Fruit fly (Drosophila melanogaster) whole organism, prepupa: ENCODE measurements around the gene Rcd7.

ENCODE experiments used
- CG10669 ChIP-seq: fragments of 200-800 bp; sonication (Bioruptor generic); optimal IDR thresholded peaks from 3 replicates; lab custom pipeline; 2018; ENCODE audit warnings: missing biosample characterization, mild to moderate bottlenecking, missing genetic modification characterization, moderate library complexity
- CG11294 ChIP-seq: fragments of 200-800 bp; sonication (Bioruptor generic); IDR thresholded peaks from 2 replicates; pipeline ENCODE4 v1.3.6; 2022; ENCODE audit warnings: missing biosample characterization, missing genetic modification characterization
- CG11902 ChIP-seq: fragments of 200-800 bp; sonication (Bioruptor generic); optimal IDR thresholded peaks from 3 replicates; lab custom pipeline; 2016; ENCODE audit warnings: missing biosample characterization, missing genetic modification characterization
- CG15336 ChIP-seq: fragments of 200-800 bp; sonication (Bioruptor generic); IDR thresholded peaks from 2 replicates; pipeline ENCODE4 v1.3.6; 2022; ENCODE audit warnings: missing biosample characterization, missing genetic modification characterization
- CG31627 ChIP-seq: fragments of 200-800 bp; sonication (Bioruptor generic); optimal IDR thresholded peaks from 3 replicates; lab custom pipeline; 2016; ENCODE audit warnings: missing biosample characterization, missing genetic modification characterization
- CG32006 ChIP-seq: fragments of 200-800 bp; sonication (Bioruptor generic); optimal IDR thresholded peaks from 3 replicates; lab custom pipeline; 2017; ENCODE audit warnings: missing biosample characterization, mild to moderate bottlenecking, missing genetic modification characterization
- CG34406 ChIP-seq: fragments of 200-800 bp; sonication (Bioruptor generic); optimal IDR thresholded peaks from 3 replicates; lab custom pipeline; 2016; ENCODE audit warnings: missing biosample characterization, missing genetic modification characterization
- CG4318 ChIP-seq: fragments of 200-800 bp; sonication (Bioruptor generic); optimal IDR thresholded peaks from 3 replicates; lab custom pipeline; 2017; ENCODE audit warnings: missing biosample characterization, mild to moderate bottlenecking, missing genetic modification characterization
- CG6163 ChIP-seq: fragments of 200-800 bp; sonication (Bioruptor generic); IDR thresholded peaks from 3 replicates; pipeline ENCODE4 v1.3.6; 2022; ENCODE audit warnings: missing biosample characterization, missing genetic modification characterization
- CG6276 ChIP-seq: fragments of 200-800 bp; sonication (Bioruptor generic); optimal IDR thresholded peaks from 2 replicates; lab custom pipeline; 2017; ENCODE audit warnings: missing biosample characterization, mild to moderate bottlenecking, missing genetic modification characterization
- CG6808 ChIP-seq: fragments of 200-800 bp; sonication (Bioruptor generic); optimal IDR thresholded peaks from 3 replicates; lab custom pipeline; 2017; ENCODE audit warnings: missing biosample characterization, missing genetic modification characterization, mild to moderate bottlenecking, moderate library complexity, missing genetic modification reagents
- CG6854 ChIP-seq: fragments of 200-800 bp; sonication (Bioruptor generic); optimal IDR thresholded peaks from 2 replicates; lab custom pipeline; 2017; ENCODE audit warnings: missing biosample characterization, mild to moderate bottlenecking, missing genetic modification characterization
- CG7368 ChIP-seq: fragments of 200-800 bp; sonication (Bioruptor generic); optimal IDR thresholded peaks from 3 replicates; lab custom pipeline; 2016; ENCODE audit warnings: missing biosample characterization, missing genetic modification characterization
- CG8632 ChIP-seq: fragments of 200-800 bp; sonication (Bioruptor generic); optimal IDR thresholded peaks from 3 replicates; lab custom pipeline; 2016; ENCODE audit warnings: missing biosample characterization, missing genetic modification characterization
- Eip75B ChIP-seq: fragments of 200-800 bp; sonication (Bioruptor generic); optimal IDR thresholded peaks from 3 replicates; lab custom pipeline; 2016; ENCODE audit warnings: missing biosample characterization, missing genetic modification characterization
- Eip78C ChIP-seq: fragments of 200-800 bp; sonication (Bioruptor generic); peaks from one replicate; lab custom pipeline; 2016; ENCODE audit warnings: missing biosample characterization, missing genetic modification characterization
- Eip93F ChIP-seq: fragments of 200-800 bp; sonication (Bioruptor generic); optimal IDR thresholded peaks from 2 replicates; lab custom pipeline; 2016; ENCODE audit warnings: missing biosample characterization, mild to moderate bottlenecking, missing genetic modification characterization
- Ets21C ChIP-seq: fragments of 200-800 bp; sonication (Bioruptor generic); optimal IDR thresholded peaks from 3 replicates; lab custom pipeline; 2016; ENCODE audit warnings: missing biosample characterization, missing genetic modification characterization
- Gug ChIP-seq: fragments of 200-800 bp; sonication (Bioruptor generic); IDR thresholded peaks from 2 replicates; pipeline ENCODE4 v1.3.6; 2022; ENCODE audit warnings: missing biosample characterization, missing genetic modification characterization
- Hr38 ChIP-seq: sonication (Bioruptor generic); optimal IDR thresholded peaks from 2 replicates; lab custom pipeline; 2016; ENCODE audit warnings: missing biosample characterization, missing genetic modification characterization
- Hr39 ChIP-seq: fragments of 200-800 bp; sonication (Bioruptor generic); optimal IDR thresholded peaks from 2 replicates; lab custom pipeline; 2016; ENCODE audit warnings: missing biosample characterization, missing genetic modification characterization
- Hr4 ChIP-seq: fragments of 200-800 bp; sonication (Bioruptor generic); optimal IDR thresholded peaks from 3 replicates; lab custom pipeline; 2016; ENCODE audit warnings: missing biosample characterization, missing genetic modification characterization
- Lpt ChIP-seq: fragments of 200-800 bp; sonication (Bioruptor generic); optimal IDR thresholded peaks from 3 replicates; lab custom pipeline; 2016; ENCODE audit warnings: missing biosample characterization, missing genetic modification characterization
- Met ChIP-seq: fragments of 200-800 bp; sonication (Bioruptor generic); optimal IDR thresholded peaks from 3 replicates; lab custom pipeline; 2016; ENCODE audit warnings: missing biosample characterization, missing genetic modification characterization
- Sox102F ChIP-seq: fragments of 200-800 bp; sonication (Bioruptor generic); optimal IDR thresholded peaks from 2 replicates; lab custom pipeline; 2016; ENCODE audit warnings: missing biosample characterization, mild to moderate bottlenecking, missing genetic modification characterization
- Sox14 ChIP-seq: fragments of 200-800 bp; sonication (Bioruptor generic); optimal IDR thresholded peaks from 3 replicates; lab custom pipeline; 2016; ENCODE audit warnings: missing biosample characterization, missing genetic modification characterization
- Sox15 ChIP-seq: fragments of 200-800 bp; sonication (Bioruptor generic); optimal IDR thresholded peaks from 3 replicates; lab custom pipeline; 2016; ENCODE audit warnings: missing biosample characterization, missing genetic modification characterization
- achi ChIP-seq: fragments of 200-800 bp; sonication (Bioruptor generic); optimal IDR thresholded peaks from 3 replicates; lab custom pipeline; 2016; ENCODE audit warnings: missing biosample characterization, missing genetic modification characterization
- cyc ChIP-seq: fragments of 200-800 bp; sonication (Bioruptor generic); optimal IDR thresholded peaks from 3 replicates; lab custom pipeline; 2016; ENCODE audit warnings: missing biosample characterization, missing genetic modification characterization
- dsx ChIP-seq: fragments of 200-800 bp; optimal IDR thresholded peaks from 3 replicates; lab custom pipeline; 2019; ENCODE audit warnings: missing biosample characterization, mild to moderate bottlenecking, missing genetic modification characterization, moderate library complexity; ENCODE audit not compliant: poor library complexity, severe bottlenecking
- eg ChIP-seq: fragments of 200-800 bp; sonication (Bioruptor generic); IDR thresholded peaks from 3 replicates; pipeline ENCODE4 v1.3.6; 2022; ENCODE audit warnings: missing biosample characterization, missing genetic modification characterization
- esn ChIP-seq: fragments of 200-800 bp; sonication (Bioruptor generic); optimal IDR thresholded peaks from 2 replicates; lab custom pipeline; 2016; ENCODE audit warnings: missing biosample characterization, mild to moderate bottlenecking, missing genetic modification characterization, moderate library complexity
- fd85E ChIP-seq: fragments of 200-800 bp; sonication (Bioruptor generic); optimal IDR thresholded peaks from 3 replicates; lab custom pipeline; 2016; ENCODE audit warnings: missing biosample characterization, missing genetic modification characterization
- lz ChIP-seq: fragments of 200-800 bp; sonication (Bioruptor generic); optimal IDR thresholded peaks from 3 replicates; lab custom pipeline; 2016; ENCODE audit warnings: missing biosample characterization, missing genetic modification characterization
- net ChIP-seq: fragments of 200-800 bp; sonication (Bioruptor generic); optimal IDR thresholded peaks from 3 replicates; lab custom pipeline; 2016; ENCODE audit warnings: missing biosample characterization, missing genetic modification characterization
- spab ChIP-seq: fragments of 200-800 bp; sonication (Bioruptor generic); optimal IDR thresholded peaks from 2 replicates; lab custom pipeline; 2017; ENCODE audit warnings: missing biosample characterization, mild to moderate bottlenecking, missing genetic modification characterization, missing genetic modification reagents
- svp ChIP-seq: fragments of 200-800 bp; sonication (Bioruptor generic); peaks from one replicate; lab custom pipeline; 2016; ENCODE audit warnings: missing biosample characterization, missing genetic modification characterization
- vri ChIP-seq: fragments of 200-800 bp; sonication (Bioruptor generic); optimal IDR thresholded peaks from 3 replicates; lab custom pipeline; 2016; ENCODE audit warnings: missing biosample characterization, mild to moderate bottlenecking, missing genetic modification characterization

Gene Rcd7

DNA sequence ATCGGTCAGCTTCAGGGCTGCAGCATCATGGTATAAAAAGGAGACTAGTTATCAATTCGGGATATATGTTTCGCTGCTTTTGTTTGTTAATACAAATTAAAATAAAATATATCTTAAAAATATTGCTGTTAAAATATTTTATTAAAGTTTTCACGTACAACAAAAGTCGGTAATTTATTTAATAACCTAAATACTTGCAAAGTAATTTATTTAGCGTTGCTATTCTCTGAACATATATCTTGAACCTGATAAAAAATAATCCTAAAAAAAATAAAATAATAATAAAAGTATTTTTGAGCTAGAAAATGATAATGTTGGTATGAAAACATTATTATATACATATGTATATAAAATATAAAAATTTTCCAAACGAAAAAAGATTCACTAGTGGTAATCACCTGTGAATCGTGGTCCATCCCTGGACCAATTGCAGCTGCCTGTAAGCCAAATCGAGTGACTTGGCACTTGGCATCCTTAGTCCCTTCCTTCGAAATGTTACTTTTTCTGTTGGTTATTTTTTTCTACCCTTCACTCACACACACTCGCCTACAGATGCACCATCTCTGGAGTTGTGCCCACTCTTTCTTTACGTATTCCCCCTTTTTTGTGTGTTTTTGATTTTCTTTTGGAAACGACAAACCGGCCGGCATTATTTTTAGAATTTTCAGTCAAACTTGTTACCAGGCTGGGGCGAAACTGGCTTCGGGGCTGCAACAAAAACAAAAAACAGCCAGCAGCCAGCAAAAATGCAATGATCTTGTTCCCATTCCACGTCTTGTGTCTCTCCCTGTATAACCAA lies 12.5 kb downstream of the Rcd7 start (continued):
- TF ChIP-seq vri (no peak), CG7368 (GFP tag; lab: Kevin White, UChicago) (no peak), Hr4 (peak; percentile 6), eg (GFP tag; lab: Robert Waterston, UW) (no peak), Sox14 (no peak), svp (GFP tag; lab: Kevin White, UChicago) (peak; percentile 74), Gug (GFP tag; lab: Robert Waterston, UW) (no peak), CG6163 (GFP tag; lab: Robert Waterston, UW) (peak; percentile 49; the same call in 1 of the 3 replicates), net (GFP tag; lab: Kevin White, UChicago) (peak; percentile 24), CG34406 (GFP tag; lab: Kevin White, UChicago) (peak; percentile 77), achi (GFP tag; lab: Kevin White, UChicago) (peak; percentile 66), Sox102F (GFP tag; lab: Kevin White, UChicago) (no peak), CG10669 (peak; percentile 48), Eip78C (GFP tag; lab: Kevin White, UChicago) (peak; percentile 51), CG15336 (GFP tag; lab: Robert Waterston, UW) (0 out of 2 replicates have a peak, but pooled peaks have one; percentile 16), CG4318 (peak; percentile 60), Met (GFP tag; lab: Kevin White, UChicago) (peak; percentile 32), CG11902 (peak; percentile 19), Hr39 (GFP tag; lab: Kevin White, UChicago) (peak; percentile 8), CG11294 (GFP tag; lab: Robert Waterston, UW) (no peak), Eip75B (GFP tag; lab: Kevin White, UChicago) (peak; percentile 0), fd85E (no peak), CG6276 (peak; percentile 33), esn (peak; percentile 69), CG31627 (GFP tag; lab: Kevin White, UChicago) (peak; percentile 3), CG6808 (GFP tag; lab: Kevin White, UChicago) (peak; percentile 63), Ets21C (no peak), lz (GFP tag; lab: Kevin White, UChicago) (peak; percentile 28), cyc (GFP tag; lab: Kevin White, UChicago) (peak; percentile 23), Eip93F (GFP tag; lab: Kevin White, UChicago) (no peak), Sox15 (GFP tag; lab: Kevin White, UChicago) (peak; percentile 49), Hr38 (no peak), CG32006 (GFP tag; lab: Kevin White, UChicago) (peak; percentile 80)

dm6 chr3L:19557996-19558375 lies 13.1 kb downstream of the Rcd7 start:
- no peak for TF ChIP-seq Ets21C
- no peak for TF ChIP-seq CG6854 (GFP tag; lab: Kevin White, UChicago)
- TF ChIP-seq CG7368 (GFP tag; lab: Kevin White, UChicago), result no peak
- no peak for TF ChIP-seq spab
- peak; percentile 70 for TF ChIP-seq Eip78C (GFP tag; lab: Kevin White, UChicago)
- TF ChIP-seq CG6808 (GFP tag; lab: Kevin White, UChicago), result peak; percentile 40
- peak; percentile 85 for TF ChIP-seq dsx (GFP tag; lab: Kevin White, UChicago)
- TF ChIP-seq Lpt, result no peak
- peak; percentile 34 for TF ChIP-seq svp (GFP tag; lab: Kevin White, UChicago)
- TF ChIP-seq CG8632, result no peak

DNA sequence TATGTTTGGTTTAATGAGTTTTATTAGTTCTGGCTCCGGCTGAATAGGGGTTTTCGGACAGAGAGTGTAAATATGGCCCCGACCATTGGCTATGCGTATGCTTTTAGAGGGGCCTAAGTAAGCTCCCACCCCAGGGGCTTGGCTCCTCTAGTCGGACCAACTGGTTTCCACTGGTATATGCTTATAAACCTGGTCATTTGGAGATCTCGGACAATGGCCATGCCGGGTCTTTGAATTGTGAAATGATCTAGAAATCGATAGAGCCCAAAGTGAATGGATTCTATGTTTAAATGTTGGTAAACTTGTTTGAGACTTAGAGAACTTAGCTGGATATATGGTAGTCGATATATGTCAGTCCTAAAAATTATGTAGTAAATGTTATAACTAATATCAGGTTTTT lies 13.8 kb downstream of the Rcd7 start:
- TF ChIP-seq CG15336 (GFP tag; lab: Robert Waterston, UW), result no peak
- TF ChIP-seq net (GFP tag; lab: Kevin White, UChicago), result no peak
- no peak for TF ChIP-seq Gug (GFP tag; lab: Robert Waterston, UW)
- TF ChIP-seq Sox102F (GFP tag; lab: Kevin White, UChicago), result no peak
- peak; percentile 25 for TF ChIP-seq Eip78C (GFP tag; lab: Kevin White, UChicago)
- no peak for TF ChIP-seq CG31627 (GFP tag; lab: Kevin White, UChicago)
- TF ChIP-seq, all 60 proteins: peak for 1
